Worm (Caenorhabditis elegans) whole organism, L4/young adult: ENCODE measurements around the gene fbxa-142.

Experiments
- W03F9.2 ChIP-seq: fragments of 150-350 bp; optimal IDR thresholded peaks from 2 replicates; lab custom pipeline; 2014; ENCODE audit warnings: missing biosample characterization, missing genetic modification characterization
- him-1 ChIP-seq: sonication (generic microtip); optimal IDR thresholded peaks from 2 replicates; lab custom pipeline; 2016; ENCODE audit warnings: missing genotype, missing genetic modification reagents, missing genetic modification characterization, missing compliant biosample characterization

DNA sequence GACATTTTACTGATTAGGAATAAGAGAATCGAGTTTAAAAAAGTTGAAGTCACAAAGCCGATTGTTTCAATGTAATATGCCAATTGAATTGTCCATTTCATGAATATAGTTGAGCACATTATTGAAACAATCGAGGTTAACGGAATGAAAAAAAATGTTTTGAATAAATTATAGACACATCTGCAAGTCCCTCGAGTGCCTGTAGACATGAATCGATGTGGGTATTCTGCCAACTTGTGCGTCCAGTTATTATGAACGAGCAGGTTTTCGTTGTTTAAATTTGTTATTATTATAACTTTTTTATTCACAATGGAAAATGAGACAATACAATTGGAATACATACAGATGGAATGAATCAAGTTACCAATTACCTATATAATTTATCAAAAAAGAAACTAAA, 27.2 kb upstream of the fbxa-142 start, which contains the start of gene str-99:
- TF ChIP-seq W03F9.2 = no peak
- no peak for TF ChIP-seq him-1 (tag; lab: Kevin White, UChicago)
